Fruit fly (Drosophila melanogaster) whole organism, embryonic: ENCODE data around the gene CG43120.

Experiments used
- Asciz ChIP-seq: fragments of 200-800 bp; sonication (Bioruptor generic); optimal IDR thresholded peaks from 2 replicates; lab custom pipeline; 2017; ENCODE audit warnings: missing biosample characterization, mild to moderate bottlenecking, missing genetic modification characterization, missing genetic modification reagents
- B-H1 ChIP-seq: fragments of 200-800 bp; sonication (Bioruptor generic); IDR thresholded peaks from 3 replicates; pipeline ENCODE4 v1.3.6; 2022; ENCODE audit warnings: missing biosample characterization, missing genetic modification characterization
- CG10979 ChIP-seq: fragments of 200-800 bp; sonication (Bioruptor generic); optimal IDR thresholded peaks from 2 replicates; lab custom pipeline; 2018; ENCODE audit warnings: missing biosample characterization, mild to moderate bottlenecking, missing genetic modification characterization, moderate library complexity
- CG11398 ChIP-seq: fragments of 200-800 bp; sonication (Bioruptor generic); optimal IDR thresholded peaks from 2 replicates; lab custom pipeline; 2016; ENCODE audit warnings: missing biosample characterization, missing genetic modification characterization
- CG11456 ChIP-seq: fragments of 200-800 bp; sonication (Bioruptor generic); IDR thresholded peaks from 3 replicates; pipeline ENCODE4 v1.3.6; 2022; ENCODE audit warnings: missing biosample characterization, missing genetic modification characterization
- CG11504 ChIP-seq: fragments of 200-800 bp; sonication (Bioruptor generic); optimal IDR thresholded peaks from 3 replicates; lab custom pipeline; 2019; ENCODE audit warnings: missing biosample characterization, mild to moderate bottlenecking, missing genetic modification characterization, moderate library complexity
- CG14710 ChIP-seq: fragments of 200-800 bp; sonication (Bioruptor generic); optimal IDR thresholded peaks from 3 replicates; lab custom pipeline; 2019; ENCODE audit warnings: missing biosample characterization, mild to moderate bottlenecking, missing genetic modification characterization, moderate library complexity
- CG14965 ChIP-seq: fragments of 200-800 bp; sonication (Bioruptor generic); optimal IDR thresholded peaks from 2 replicates; lab custom pipeline; 2016; ENCODE audit warnings: missing biosample characterization, missing genetic modification characterization, borderline replicate concordance
- CG18599 ChIP-seq: fragments of 200-800 bp; sonication (Bioruptor generic); optimal IDR thresholded peaks from 3 replicates; lab custom pipeline; 2017; ENCODE audit warnings: missing biosample characterization, missing genetic modification characterization, mild to moderate bottlenecking, moderate library complexity, missing genetic modification reagents
- CG2678 ChIP-seq: fragments of 200-800 bp; sonication (Bioruptor generic); optimal IDR thresholded peaks from 3 replicates; lab custom pipeline; 2019; ENCODE audit warnings: missing biosample characterization, mild to moderate bottlenecking, missing genetic modification characterization, moderate library complexity
- CG6791 ChIP-seq: fragments of 200-800 bp; sonication (Bioruptor generic); IDR thresholded peaks from 3 replicates; pipeline ENCODE4 v1.3.6; 2022; ENCODE audit warnings: missing biosample characterization, missing genetic modification characterization; ENCODE audit not compliant: partially characterized antibody
- CG6813 ChIP-seq: fragments of 200-800 bp; sonication (Bioruptor generic); optimal IDR thresholded peaks from 2 replicates; lab custom pipeline; 2017; ENCODE audit warnings: missing biosample characterization, missing genetic modification characterization, mild to moderate bottlenecking, moderate library complexity, missing genetic modification reagents
- CG8478 ChIP-seq: fragments of >200 bp; optimal IDR thresholded peaks from 2 replicates; lab custom pipeline; 2018
- CTCF ChIP-seq: fragments of 200-800 bp; sonication (Bioruptor generic); optimal IDR thresholded peaks from 2 replicates; lab custom pipeline; 2017; ENCODE audit warnings: missing biosample characterization, mild to moderate bottlenecking, missing genetic modification characterization, moderate library complexity
- D ChIP-seq, 2 experiments: fragments of 200-800 bp in 1 of 2; fragments of >200 bp in 1 of 2; sonication (Bioruptor generic) in 1 of 2; optimal IDR thresholded peaks; 2 replicates in 1 of 2; 3 replicates in 1 of 2; lab custom pipeline; 2017; ENCODE audit warnings: mild to moderate bottlenecking in 1 of 2, missing biosample characterization in 1 of 2, missing genetic modification characterization in 1 of 2, missing genetic modification reagents in 1 of 2
- Dp ChIP-seq: fragments of 200-800 bp; sonication (Bioruptor generic); optimal IDR thresholded peaks from 2 replicates; lab custom pipeline; 2018; ENCODE audit warnings: missing biosample characterization, mild to moderate bottlenecking, missing genetic modification characterization, moderate library complexity
- Elba2 ChIP-seq: fragments of 200-800 bp; sonication (Bioruptor generic); optimal IDR thresholded peaks from 3 replicates; lab custom pipeline; 2016; ENCODE audit warnings: missing biosample characterization, missing genetic modification characterization
- Ets65A ChIP-seq: fragments of 200-800 bp; sonication (Bioruptor generic); peaks from one replicate; lab custom pipeline; 2016; ENCODE audit warnings: missing biosample characterization, missing genetic modification characterization
- Hmr ChIP-seq: fragments of 200-800 bp; sonication (Bioruptor generic); optimal IDR thresholded peaks from 3 replicates; lab custom pipeline; 2017; ENCODE audit warnings: mild to moderate bottlenecking, missing biosample characterization, missing genetic modification reagents, missing genetic modification characterization
- Hr51 ChIP-seq, 2 experiments: fragments of 200-800 bp; sonication (Bioruptor generic); optimal IDR thresholded peaks; 2 replicates in 1 of 2; 3 replicates in 1 of 2; lab custom pipeline; 2016 to 2018; ENCODE audit warnings: missing biosample characterization in 2 of 2, missing genetic modification characterization in 2 of 2, mild to moderate bottlenecking in 1 of 2, moderate library complexity in 1 of 2
- Med ChIP-seq: fragments of 200-800 bp; sonication (Bioruptor generic); peaks from one replicate; lab custom pipeline; 2016; ENCODE audit warnings: missing biosample characterization, missing genetic modification characterization, mild to moderate bottlenecking, inconsistent platforms, moderate library complexity
- Meics ChIP-seq: fragments of 200-800 bp; sonication (Bioruptor generic); optimal IDR thresholded peaks from 2 replicates; lab custom pipeline; 2017; ENCODE audit warnings: missing biosample characterization, mild to moderate bottlenecking, missing genetic modification characterization
- NfI ChIP-seq: fragments of 200-800 bp; sonication (Bioruptor generic); optimal IDR thresholded peaks from 3 replicates; lab custom pipeline; 2018; ENCODE audit warnings: missing biosample characterization, mild to moderate bottlenecking, missing genetic modification characterization, moderate library complexity
- Sox102F ChIP-seq: fragments of 200-800 bp; sonication (Bioruptor generic); optimal IDR thresholded peaks from 2 replicates; lab custom pipeline; 2018; ENCODE audit warnings: missing biosample characterization, mild to moderate bottlenecking, missing genetic modification characterization, moderate library complexity
- Xrp1 ChIP-seq: fragments of 200-800 bp; sonication (Bioruptor generic); IDR thresholded peaks from 2 replicates; pipeline ENCODE4 v1.3.6; 2022; ENCODE audit warnings: missing biosample characterization, missing genetic modification characterization
- abd-A ChIP-seq: fragments of 200-800 bp; sonication (Bioruptor generic); optimal IDR thresholded peaks from 3 replicates; lab custom pipeline; 2019; ENCODE audit warnings: missing biosample characterization, mild to moderate bottlenecking, missing genetic modification characterization, moderate library complexity
- ara ChIP-seq: fragments of 200-800 bp; sonication (Bioruptor generic); IDR thresholded peaks from 2 replicates; pipeline ENCODE4 v1.3.6; 2022; ENCODE audit warnings: missing biosample characterization, missing genetic modification characterization
- bsh ChIP-seq, 2 experiments: fragments of 200-800 bp; sonication (Bioruptor generic); optimal IDR thresholded peaks; 2 replicates each; lab custom pipeline; 2017 to 2018; ENCODE audit warnings: mild to moderate bottlenecking in 2 of 2, missing biosample characterization in 2 of 2, missing genetic modification characterization in 2 of 2, moderate library complexity in 1 of 2
- chm ChIP-seq: fragments of 200-800 bp; sonication (Bioruptor generic); IDR thresholded peaks from 2 replicates; pipeline ENCODE4 v1.3.6; 2022; ENCODE audit warnings: missing biosample characterization, missing genetic modification characterization
- crp ChIP-seq, 2 experiments: fragments of 200-800 bp; sonication (Bioruptor generic); optimal IDR thresholded peaks; 2 replicates in 1 of 2; 3 replicates in 1 of 2; lab custom pipeline; 2017; ENCODE audit warnings: missing biosample characterization in 2 of 2, missing genetic modification characterization in 2 of 2, mild to moderate bottlenecking in 1 of 2, moderate library complexity in 1 of 2
- gce ChIP-seq: fragments of 200-800 bp; sonication (Bioruptor generic); IDR thresholded peaks from 3 replicates; pipeline ENCODE4 v1.3.6; 2022; ENCODE audit warnings: missing biosample characterization, missing genetic modification characterization
- hb ChIP-seq: fragments of 200-800 bp; sonication (Bioruptor generic); IDR thresholded peaks from 3 replicates; pipeline ENCODE4 v1.3.6; 2022; ENCODE audit warnings: missing biosample characterization, missing genetic modification characterization; ENCODE audit not compliant: partially characterized antibody
- ken ChIP-seq: fragments of 200-800 bp; sonication (Bioruptor generic); IDR thresholded peaks from 3 replicates; pipeline ENCODE4 v1.3.6; 2022; ENCODE audit warnings: missing biosample characterization, missing genetic modification characterization
- nerfin-1 ChIP-seq: fragments of 200-800 bp; sonication (Bioruptor generic); optimal IDR thresholded peaks from 3 replicates; lab custom pipeline; 2019; ENCODE audit warnings: missing biosample characterization, mild to moderate bottlenecking, missing genetic modification characterization, moderate library complexity
- nerfin-2 ChIP-seq: fragments of 200-800 bp; sonication (Bioruptor generic); IDR thresholded peaks from 2 replicates; pipeline ENCODE4 v1.3.6; 2022; ENCODE audit warnings: missing biosample characterization, missing genetic modification characterization; ENCODE audit not compliant: partially characterized antibody
- onecut ChIP-seq: fragments of 200-800 bp; sonication (Bioruptor generic); IDR thresholded peaks from 2 replicates; pipeline ENCODE4 v1.3.6; 2022; ENCODE audit warnings: missing biosample characterization, missing genetic modification characterization
- pan ChIP-seq, 4 experiments: fragments of >200 bp in 3 of 4; fragments of 200-800 bp in 1 of 4; sonication (Bioruptor generic) in 1 of 4; optimal IDR thresholded peaks in 3 of 4; IDR thresholded peaks in 1 of 4; 2 replicates each; pipeline versions ENCODE4 v1.3.6 to Lab custom; 2017 to 2022; ENCODE audit warnings: missing biosample characterization in 2 of 4, missing genetic modification characterization in 2 of 4, mixed read lengths in 1 of 4
- phol ChIP-seq: fragments of 200-800 bp; sonication (Bioruptor generic); optimal IDR thresholded peaks from 3 replicates; lab custom pipeline; 2018; ENCODE audit warnings: missing biosample characterization, mild to moderate bottlenecking, missing genetic modification characterization, moderate library complexity
- row ChIP-seq: fragments of 200-800 bp; sonication (Bioruptor generic); IDR thresholded peaks from 3 replicates; pipeline ENCODE4 v1.3.6; 2022; ENCODE audit warnings: missing biosample characterization, missing genetic modification characterization
- sens ChIP-seq: fragments of 200-800 bp; sonication (Bioruptor generic); peaks from one replicate; lab custom pipeline; 2016; ENCODE audit warnings: missing biosample characterization, missing genetic modification characterization
- sisA ChIP-seq: fragments of 200-800 bp; sonication (Bioruptor generic); IDR thresholded peaks from 2 replicates; pipeline ENCODE4 v1.3.6; 2022; ENCODE audit warnings: missing biosample characterization, missing genetic modification characterization
- sob ChIP-seq: fragments of 200-800 bp; sonication (Bioruptor generic); IDR thresholded peaks from 2 replicates; pipeline ENCODE4 v1.3.6; 2022; ENCODE audit warnings: missing biosample characterization, missing genetic modification characterization
- unpg ChIP-seq: fragments of 200-800 bp; sonication (Bioruptor generic); optimal IDR thresholded peaks from 3 replicates; lab custom pipeline; 2018; ENCODE audit warnings: missing biosample characterization, mild to moderate bottlenecking, missing genetic modification characterization, moderate library complexity
- zf30C ChIP-seq: fragments of 200-800 bp; sonication (Bioruptor generic); optimal IDR thresholded peaks from 3 replicates; lab custom pipeline; 2018; ENCODE audit warnings: missing biosample characterization, mild to moderate bottlenecking, missing genetic modification characterization

The CG43120 gene

dm6 chr3L:14358899-14359298 is 22.8 kb upstream of the CG43120 start:
- 0 out of 3 replicates have a peak, but pooled peaks have one; percentile 51 for TF ChIP-seq hb (GFP tag; lab: Robert Waterston, UW)
- no peak for TF ChIP-seq Sox102F (GFP tag; lab: Kevin White, UChicago)
- no peak for TF ChIP-seq nerfin-1
- TF ChIP-seq crp (GFP tag; optimal IDR thresholded peaks at IDR 0.05; lab: Kevin White, UChicago): no peak
- no peak for TF ChIP-seq CG8478 (lab: Kevin White, UChicago)
- TF ChIP-seq ara: 0 out of 2 replicates have a peak, but pooled peaks have one; percentile 7
- TF ChIP-seq abd-A (tag; lab: Kevin White, UChicago): peak; percentile 53
- TF ChIP-seq Elba2 (GFP tag; lab: Kevin White, UChicago): no peak

- TF ChIP-seq CG11504 (tag; lab: Kevin White, UChicago): peak; percentile 51
- TF ChIP-seq D (optimal IDR thresholded peaks at IDR 0.05; lab: Kevin White, UChicago): no peak
- peak; percentile 9 for TF ChIP-seq D (GFP tag; optimal IDR thresholded peaks at IDR 0.05; lab: Kevin White, UChicago)
- TF ChIP-seq CG6791 (GFP tag; lab: Robert Waterston, UW): 0 out of 3 replicates have a peak, but pooled peaks have one; percentile 28
- TF ChIP-seq NfI: no peak
- peak; percentile 89 for TF ChIP-seq CTCF (GFP tag; lab: Kevin White, UChicago)
- 0 out of 2 replicates have a peak, but pooled peaks have one; percentile 10 for TF ChIP-seq onecut
- TF ChIP-seq sob: no peak
- no peak for TF ChIP-seq nerfin-2 (GFP tag; lab: Robert Waterston, UW)
- peak; percentile 20 for TF ChIP-seq unpg (GFP tag; lab: Kevin White, UChicago)
- TF ChIP-seq sens (GFP tag; lab: Kevin White, UChicago): peak; percentile 66
- TF ChIP-seq Ets65A (GFP tag; lab: Kevin White, UChicago): peak; percentile 11
- no peak for TF ChIP-seq pan (optimal IDR thresholded peaks at IDR 0.05; lab: Kevin White, UChicago)
- TF ChIP-seq pan (GFP tag; optimal IDR thresholded peaks at IDR 0.05 in 1 of 2, IDR thresholded peaks at IDR 0.05 in 1 of 2): peak in 1 of 2 experiments; percentile 7
- peak; percentile 14 for TF ChIP-seq Meics (GFP tag; lab: Kevin White, UChicago)
- TF ChIP-seq row (GFP tag; lab: Robert Waterston, UW): peak; percentile 31; the same call in 2 of the 3 replicates
- TF ChIP-seq B-H1 (GFP tag; lab: Robert Waterston, UW): no peak
- no peak for TF ChIP-seq Dp (GFP tag; lab: Kevin White, UChicago)
- TF ChIP-seq CG2678: peak; percentile 45
- TF ChIP-seq Med: peak; percentile 44
- TF ChIP-seq Hr51 (GFP tag; optimal IDR thresholded peaks at IDR 0.05; lab: Kevin White, UChicago): peak in 1 of 2 experiments; percentile 1
- peak; percentile 19 for TF ChIP-seq Asciz (GFP tag; lab: Kevin White, UChicago)
- no peak for TF ChIP-seq CG11398
- peak; percentile 13 for TF ChIP-seq CG14710
- 0 out of 2 replicates have a peak, but pooled peaks have one; percentile 29 for TF ChIP-seq chm
- TF ChIP-seq gce (GFP tag; lab: Robert Waterston, UW): 0 out of 3 replicates have a peak, but pooled peaks have one; percentile 9
- TF ChIP-seq CG10979 (tag; lab: Kevin White, UChicago): peak; percentile 32
- peak; percentile 44; the same call in 1 of the 3 replicates for TF ChIP-seq ken (GFP tag; lab: Robert Waterston, UW)
- peak in 1 of 2 experiments; percentile 31 for TF ChIP-seq bsh (GFP tag; optimal IDR thresholded peaks at IDR 0.05; lab: Kevin White, UChicago)
- TF ChIP-seq Hmr (GFP tag; lab: Kevin White, UChicago): peak; percentile 7
- TF ChIP-seq zf30C (GFP tag; lab: Kevin White, UChicago): no peak
- TF ChIP-seq phol: peak; percentile 24
- peak; percentile 37 for TF ChIP-seq CG6813 (GFP tag; lab: Kevin White, UChicago)
- TF ChIP-seq Xrp1 (GFP tag; lab: Robert Waterston, UW): peak; percentile 20; the same call in 1 of the 2 replicates
- peak; percentile 53 for TF ChIP-seq CG18599 (GFP tag; lab: Kevin White, UChicago)
- TF ChIP-seq CG11456 (GFP tag; lab: Robert Waterston, UW): 0 out of 3 replicates have a peak, but pooled peaks have one; percentile 17
- no peak for TF ChIP-seq CG14965 (GFP tag; lab: Kevin White, UChicago)
- TF ChIP-seq sisA (GFP tag; lab: Robert Waterston, UW): no peak
These were observed 21.6 kb upstream of the CG43120 start for dm6 chr3L:14359815-14360719.
